Fruit fly (Drosophila melanogaster) whole organism, embryonic: Measurements from ENCODE around the gene TotA.

Experiments used
- Aef1 ChIP-seq: fragments of 200-800 bp; sonication (Bioruptor generic); IDR thresholded peaks from 3 replicates; pipeline ENCODE4 v1.3.6; 2022; ENCODE audit warnings: missing biosample characterization, missing genetic modification characterization
- Blimp-1 ChIP-seq: fragments of 200-800 bp; sonication (Bioruptor generic); optimal IDR thresholded peaks from 3 replicates; lab custom pipeline; 2018; ENCODE audit warnings: missing biosample characterization, missing genetic modification characterization, mild to moderate bottlenecking, moderate library complexity, missing genetic modification reagents
- CG11696 ChIP-seq: fragments of 200-800 bp; sonication (Bioruptor generic); IDR thresholded peaks from 2 replicates; pipeline ENCODE4 v1.3.6; 2022; ENCODE audit warnings: missing biosample characterization, missing genetic modification characterization
- CG12155 ChIP-seq: fragments of 200-800 bp; sonication (Bioruptor generic); optimal IDR thresholded peaks from 3 replicates; lab custom pipeline; 2016; ENCODE audit warnings: missing biosample characterization, missing genetic modification characterization
- CG13296 ChIP-seq: fragments of 200-800 bp; sonication (Bioruptor generic); optimal IDR thresholded peaks from 3 replicates; lab custom pipeline; 2018; ENCODE audit warnings: missing biosample characterization, mild to moderate bottlenecking, missing genetic modification characterization
- CG14014 ChIP-seq: fragments of 200-800 bp; sonication (Bioruptor generic); IDR thresholded peaks from 2 replicates; pipeline ENCODE4 v1.3.6; 2022; ENCODE audit warnings: missing biosample characterization, missing genetic modification characterization
- CG15011 ChIP-seq: fragments of 200-800 bp; sonication (Bioruptor generic); optimal IDR thresholded peaks from 3 replicates; lab custom pipeline; 2018; ENCODE audit warnings: missing biosample characterization, mild to moderate bottlenecking, missing genetic modification characterization
- CG16815 ChIP-seq: fragments of 200-800 bp; sonication (Bioruptor generic); optimal IDR thresholded peaks from 3 replicates; lab custom pipeline; 2017; ENCODE audit warnings: missing biosample characterization, mild to moderate bottlenecking, missing genetic modification characterization
- CG17328 ChIP-seq: fragments of 200-800 bp; sonication (Bioruptor generic); IDR thresholded peaks from 2 replicates; pipeline ENCODE4 v1.3.6; 2022; ENCODE audit warnings: missing biosample characterization, missing genetic modification characterization
- CG17361 ChIP-seq: fragments of 200-800 bp; sonication (Bioruptor generic); IDR thresholded peaks from 3 replicates; pipeline ENCODE4 v1.3.6; 2022; ENCODE audit warnings: missing biosample characterization, missing genetic modification characterization
- CG17568 ChIP-seq: fragments of 200-800 bp; sonication (Bioruptor generic); optimal IDR thresholded peaks from 2 replicates; lab custom pipeline; 2018; ENCODE audit warnings: missing biosample characterization, mild to moderate bottlenecking, missing genetic modification characterization, moderate library complexity
- CG17829 ChIP-seq: fragments of 200-800 bp; optimal IDR thresholded peaks from 2 replicates; lab custom pipeline; 2019; ENCODE audit warnings: missing biosample characterization, mild to moderate bottlenecking, missing genetic modification characterization, moderate library complexity
- CG18262 ChIP-seq: fragments of 200-800 bp; optimal IDR thresholded peaks from 3 replicates; lab custom pipeline; 2019; ENCODE audit warnings: missing biosample characterization, mild to moderate bottlenecking, missing genetic modification characterization, moderate library complexity
- CG2116 ChIP-seq: fragments of 200-800 bp; sonication (Bioruptor generic); optimal IDR thresholded peaks from 3 replicates; lab custom pipeline; 2018; ENCODE audit warnings: missing biosample characterization, mild to moderate bottlenecking, missing genetic modification characterization
- CG2678 ChIP-seq: fragments of 200-800 bp; sonication (Bioruptor generic); optimal IDR thresholded peaks from 3 replicates; lab custom pipeline; 2019; ENCODE audit warnings: missing biosample characterization, mild to moderate bottlenecking, missing genetic modification characterization, moderate library complexity
- CG31441 ChIP-seq: fragments of 200-800 bp; sonication (Bioruptor generic); IDR thresholded peaks from 2 replicates; pipeline ENCODE4 v1.3.6; 2022; ENCODE audit warnings: missing biosample characterization, missing genetic modification characterization
- CG34376 ChIP-seq: fragments of 200-800 bp; sonication (Bioruptor generic); optimal IDR thresholded peaks from 2 replicates; lab custom pipeline; 2018; ENCODE audit warnings: missing biosample characterization, mild to moderate bottlenecking, missing genetic modification characterization
- CG3838 ChIP-seq: fragments of 200-800 bp; sonication (Bioruptor generic); optimal IDR thresholded peaks from 3 replicates; lab custom pipeline; 2016; ENCODE audit warnings: missing biosample characterization, missing genetic modification characterization
- CG6175 ChIP-seq: fragments of 200-800 bp; sonication (Bioruptor generic); IDR thresholded peaks from 3 replicates; pipeline ENCODE4 v1.3.6; 2022; ENCODE audit warnings: missing biosample characterization, missing genetic modification characterization
- CG6254 ChIP-seq: fragments of 200-800 bp; sonication (Bioruptor generic); optimal IDR thresholded peaks from 3 replicates; lab custom pipeline; 2017; ENCODE audit warnings: mild to moderate bottlenecking, missing biosample characterization, missing genetic modification reagents, missing genetic modification characterization
- CG7372 ChIP-seq: fragments of 200-800 bp; sonication (Bioruptor generic); IDR thresholded peaks from 2 replicates; pipeline ENCODE4 v1.3.6; 2022; ENCODE audit warnings: missing biosample characterization, missing genetic modification characterization
- CG8359 ChIP-seq: fragments of 200-800 bp; sonication (Bioruptor generic); optimal IDR thresholded peaks from 2 replicates; lab custom pipeline; 2017; ENCODE audit warnings: missing biosample characterization, mild to moderate bottlenecking, missing genetic modification characterization, borderline replicate concordance
- CG9437 ChIP-seq: fragments of 200-800 bp; sonication (Bioruptor generic); optimal IDR thresholded peaks from 2 replicates; lab custom pipeline; 2018; ENCODE audit warnings: missing biosample characterization, mild to moderate bottlenecking, missing genetic modification characterization
- CG9932 ChIP-seq: fragments of 200-800 bp; sonication (Bioruptor generic); IDR thresholded peaks from 2 replicates; pipeline ENCODE4 v1.3.6; 2022; ENCODE audit warnings: missing biosample characterization, missing genetic modification characterization
- Camta ChIP-seq: fragments of 200-800 bp; sonication (Bioruptor generic); optimal IDR thresholded peaks from 2 replicates; lab custom pipeline; 2016; ENCODE audit warnings: missing biosample characterization, missing genetic modification characterization
- CoRest ChIP-seq: fragments of 200-800 bp; sonication (Bioruptor generic); optimal IDR thresholded peaks from 3 replicates; lab custom pipeline; 2018; ENCODE audit warnings: missing biosample characterization, mild to moderate bottlenecking, missing genetic modification characterization, moderate library complexity
- E2f1 ChIP-seq: fragments of 200-800 bp; sonication (Bioruptor generic); IDR thresholded peaks from 2 replicates; pipeline ENCODE4 v1.3.6; 2022; ENCODE audit warnings: missing biosample characterization, missing genetic modification characterization
- Meics ChIP-seq: fragments of 200-800 bp; sonication (Bioruptor generic); optimal IDR thresholded peaks from 2 replicates; lab custom pipeline; 2017; ENCODE audit warnings: missing biosample characterization, mild to moderate bottlenecking, missing genetic modification characterization
- Mrtf ChIP-seq: fragments of 200-800 bp; sonication (Bioruptor generic); IDR thresholded peaks from 3 replicates; pipeline ENCODE4 v1.3.6; 2022; ENCODE audit warnings: missing biosample characterization, missing genetic modification characterization
- NfI ChIP-seq: fragments of 200-800 bp; sonication (Bioruptor generic); optimal IDR thresholded peaks from 3 replicates; lab custom pipeline; 2018; ENCODE audit warnings: missing biosample characterization, mild to moderate bottlenecking, missing genetic modification characterization, moderate library complexity
- Rx ChIP-seq: fragments of 200-800 bp; sonication (Bioruptor generic); IDR thresholded peaks from 2 replicates; pipeline ENCODE4 v1.3.6; 2022; ENCODE audit warnings: missing biosample characterization, missing genetic modification characterization
- Sin3A ChIP-seq: fragments of >200 bp; optimal IDR thresholded peaks from 2 replicates; lab custom pipeline; 2018
- Ssrp ChIP-seq: fragments of 200-800 bp; sonication (Bioruptor generic); optimal IDR thresholded peaks from 2 replicates; lab custom pipeline; 2018; ENCODE audit warnings: missing biosample characterization, mild to moderate bottlenecking, missing genetic modification characterization, moderate library complexity
- ac ChIP-seq: fragments of 200-800 bp; sonication (Bioruptor generic); optimal IDR thresholded peaks from 3 replicates; lab custom pipeline; 2017; ENCODE audit warnings: missing biosample characterization, mild to moderate bottlenecking, missing genetic modification characterization
- aop ChIP-seq: fragments of 200-800 bp; sonication (Bioruptor generic); IDR thresholded peaks from 2 replicates; pipeline ENCODE4 v1.3.6; 2022; ENCODE audit warnings: missing biosample characterization, missing genetic modification characterization
- ara ChIP-seq: fragments of 200-800 bp; sonication (Bioruptor generic); IDR thresholded peaks from 2 replicates; pipeline ENCODE4 v1.3.6; 2022; ENCODE audit warnings: missing biosample characterization, missing genetic modification characterization
- ash1 ChIP-seq: fragments of 200-800 bp; sonication (Bioruptor generic); optimal IDR thresholded peaks from 2 replicates; lab custom pipeline; 2018; ENCODE audit warnings: missing biosample characterization, mild to moderate bottlenecking, missing genetic modification characterization
- crol ChIP-seq: fragments of 200-800 bp; sonication (Bioruptor generic); IDR thresholded peaks from 2 replicates; pipeline ENCODE4 v1.3.6; 2022; ENCODE audit warnings: missing biosample characterization, missing genetic modification characterization
- da ChIP-seq: fragments of 200-800 bp; sonication (Bioruptor generic); optimal IDR thresholded peaks from 2 replicates; lab custom pipeline; 2016; ENCODE audit warnings: missing biosample characterization, missing genetic modification characterization
- dimm ChIP-seq: fragments of 200-800 bp; sonication (Bioruptor generic); IDR thresholded peaks from 2 replicates; pipeline ENCODE4 v1.3.6; 2022; ENCODE audit warnings: missing biosample characterization, missing genetic modification characterization
- fd3F ChIP-seq: fragments of 200-800 bp; sonication (Bioruptor generic); optimal IDR thresholded peaks from 2 replicates; lab custom pipeline; 2018; ENCODE audit warnings: missing biosample characterization, mild to moderate bottlenecking, missing genetic modification characterization, moderate library complexity
- gem ChIP-seq: fragments of 200-800 bp; sonication (Bioruptor generic); optimal IDR thresholded peaks from 2 replicates; lab custom pipeline; 2019; ENCODE audit warnings: missing biosample characterization, mild to moderate bottlenecking, missing genetic modification characterization, moderate library complexity
- gfzf ChIP-seq: fragments of 200-800 bp; sonication (Bioruptor generic); optimal IDR thresholded peaks from 2 replicates; lab custom pipeline; 2016; ENCODE audit warnings: missing biosample characterization, mild to moderate bottlenecking, missing genetic modification characterization, moderate library complexity
- ham ChIP-seq: fragments of 200-800 bp; sonication (Bioruptor generic); IDR thresholded peaks from 2 replicates; pipeline ENCODE4 v1.3.6; 2022; ENCODE audit warnings: missing biosample characterization, missing genetic modification characterization
- inv ChIP-seq: fragments of 200-800 bp; sonication (Bioruptor generic); IDR thresholded peaks from 2 replicates; pipeline ENCODE4 v1.3.6; 2022; ENCODE audit warnings: missing biosample characterization, missing genetic modification characterization; ENCODE audit not compliant: partially characterized antibody
- lab ChIP-seq: fragments of 200-800 bp; sonication (Bioruptor generic); optimal IDR thresholded peaks from 3 replicates; lab custom pipeline; 2017; ENCODE audit warnings: missing biosample characterization, missing genetic modification characterization, mild to moderate bottlenecking, moderate library complexity, missing genetic modification reagents
- pho ChIP-seq: fragments of 200-800 bp; sonication (Bioruptor generic); optimal IDR thresholded peaks from 2 replicates; lab custom pipeline; 2016; ENCODE audit warnings: missing biosample characterization, missing genetic modification characterization
- phol ChIP-seq: fragments of 200-800 bp; sonication (Bioruptor generic); optimal IDR thresholded peaks from 3 replicates; lab custom pipeline; 2018; ENCODE audit warnings: missing biosample characterization, mild to moderate bottlenecking, missing genetic modification characterization, moderate library complexity
- ranshi ChIP-seq: fragments of 200-800 bp; sonication (Bioruptor generic); IDR thresholded peaks from 2 replicates; pipeline ENCODE4 v1.3.6; 2022; ENCODE audit warnings: missing biosample characterization, missing genetic modification characterization
- slou ChIP-seq: fragments of 200-800 bp; sonication (Bioruptor generic); optimal IDR thresholded peaks from 3 replicates; lab custom pipeline; 2016; ENCODE audit warnings: missing biosample characterization, missing genetic modification characterization
- stc ChIP-seq: fragments of 200-800 bp; sonication (Bioruptor generic); IDR thresholded peaks from 2 replicates; pipeline ENCODE4 v1.3.6; 2022; ENCODE audit warnings: missing biosample characterization, missing genetic modification characterization

Gene TotA

DNA sequence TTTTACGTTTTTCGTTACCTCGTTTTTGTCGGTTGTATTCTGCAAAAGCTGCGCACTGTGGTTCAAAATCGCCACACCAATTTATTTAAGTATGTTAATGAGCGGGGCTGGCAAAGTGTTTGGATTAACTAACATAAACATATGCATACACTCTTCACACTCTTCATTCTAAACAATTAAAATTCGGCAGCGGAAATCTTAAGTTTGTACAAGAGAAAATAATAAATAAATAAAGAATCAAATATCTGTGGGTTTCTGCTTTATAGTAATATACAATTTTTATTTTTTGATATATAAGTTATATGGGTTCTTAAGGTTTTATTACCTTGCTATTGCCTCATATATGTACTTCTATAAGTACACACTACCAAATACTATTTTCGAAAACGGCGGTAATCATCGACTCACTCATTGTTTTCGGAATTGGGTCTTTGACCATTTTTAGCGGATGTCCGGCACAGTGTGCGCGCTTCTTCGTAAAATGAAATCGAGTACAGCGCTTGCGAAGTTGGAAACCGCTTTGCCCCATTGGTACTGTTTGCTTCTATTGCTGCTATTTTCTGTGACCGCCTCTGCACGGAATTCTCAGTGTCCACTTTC lies 34.5 kb upstream of the TotA start (continued):
- TF ChIP-seq CG13296 (peak; percentile 5), da (no peak), fd3F (no peak), Blimp-1 (GFP tag; lab: Kevin White, UChicago) (no peak), gem (tag; lab: Kevin White, UChicago) (peak; percentile 58), Sin3A (lab: Kevin White, UChicago) (no peak), CG3838 (GFP tag; lab: Kevin White, UChicago) (no peak), pho (GFP tag; lab: Kevin White, UChicago) (no peak), CG31441 (GFP tag; lab: Robert Waterston, UW) (0 out of 2 replicates have a peak, but pooled peaks have one; percentile 24), CG6175 (GFP tag; lab: Robert Waterston, UW) (no peak), CG17829 (tag; lab: Kevin White, UChicago) (no peak), lab (GFP tag; lab: Kevin White, UChicago) (no peak), CG6254 (GFP tag; lab: Kevin White, UChicago) (no peak), CoRest (tag; lab: Kevin White, UChicago) (peak; percentile 33), CG14014 (GFP tag; lab: Robert Waterston, UW) (no peak), CG2116 (GFP tag; lab: Kevin White, UChicago) (no peak), Ssrp (no peak), ash1 (GFP tag; lab: Kevin White, UChicago) (no peak), CG2678 (peak; percentile 47), E2f1 (GFP tag; lab: Robert Waterston, UW) (no peak), slou (no peak), gfzf (GFP tag; lab: Kevin White, UChicago) (no peak), CG7372 (GFP tag; lab: Robert Waterston, UW) (no peak), ara (GFP tag; lab: Robert Waterston, UW) (no peak), CG17328 (GFP tag; lab: Robert Waterston, UW) (no peak), dimm (GFP tag; lab: Robert Waterston, UW) (no peak), phol (tag; lab: Kevin White, UChicago) (no peak), CG9932 (GFP tag; lab: Robert Waterston, UW) (no peak), CG12155 (no peak), Aef1 (no peak), CG15011 (GFP tag; lab: Kevin White, UChicago) (no peak), inv (GFP tag; lab: Robert Waterston, UW) (no peak), CG17361 (GFP tag; lab: Robert Waterston, UW) (0 out of 3 replicates have a peak, but pooled peaks have one; percentile 18), Rx (no peak), ham (no peak), NfI (GFP tag; lab: Kevin White, UChicago) (peak; percentile 24), CG8359 (GFP tag; lab: Kevin White, UChicago) (no peak), CG16815 (GFP tag; lab: Kevin White, UChicago) (peak; percentile 10), crol (no peak), stc (GFP tag; lab: Robert Waterston, UW) (no peak), Meics (GFP tag; lab: Kevin White, UChicago) (peak; percentile 52), Mrtf (GFP tag; lab: Robert Waterston, UW) (no peak), CG9437 (GFP tag; lab: Kevin White, UChicago) (peak; percentile 37), ranshi (0 out of 2 replicates have a peak, but pooled peaks have one; percentile 8), Camta (GFP tag; lab: Kevin White, UChicago) (no peak), CG17568 (no peak), ac (no peak), CG11696 (GFP tag; lab: Robert Waterston, UW) (no peak), CG34376 (GFP tag; lab: Kevin White, UChicago) (no peak), aop (GFP tag; lab: Robert Waterston, UW) (no peak), CG18262 (tag; lab: Kevin White, UChicago) (peak; percentile 11)
